Worm (Caenorhabditis elegans) whole organism, L3 larva: Measurements from ENCODE around the gene pat-9.

Experiments
- ceh-28 ChIP-seq: fragments of 150-350 bp; optimal IDR thresholded peaks from 2 replicates; lab custom pipeline; 2014; ENCODE audit warnings: missing biosample characterization, missing genetic modification reagents, missing genetic modification characterization
- elt-2 ChIP-seq: sonication (generic microtip); optimal IDR thresholded peaks from 2 replicates; lab custom pipeline; 2016; ENCODE audit warnings: missing genetic modification reagents, mild to moderate bottlenecking, missing genetic modification characterization, missing compliant biosample characterization
- elt-3 ChIP-seq, 3 experiments: fragments of 150-350 bp in 1 of 3; sonication (generic microtip) in 2 of 3; optimal IDR thresholded peaks; 2 replicates in 2 of 3; 4 replicates in 1 of 3; lab custom pipeline; 2014 to 2017; ENCODE audit warnings: missing biosample characterization in 3 of 3, missing genetic modification characterization in 3 of 3
- nhr-12 ChIP-seq: fragments of 150-350 bp; optimal IDR thresholded peaks from 2 replicates; lab custom pipeline; 2014; ENCODE audit warnings: missing biosample characterization, missing genetic modification characterization

ce11 chrX:16533860-16534259, 2.8 kb upstream of the pat-9 start:
- no peak for TF ChIP-seq elt-3 (tag; optimal IDR thresholded peaks at IDR 0.05; lab: Kevin White, UChicago)
- no peak for TF ChIP-seq nhr-12 (tag; lab: Kevin White, UChicago)
- no peak for TF ChIP-seq ceh-28 (tag; lab: Kevin White, UChicago)
- no peak for TF ChIP-seq elt-2 (tag; lab: Kevin White, UChicago)
